Fruit fly (Drosophila melanogaster) whole organism, adult: ENCODE measurements around the gene CG43737.

Source experiments
- CG11617 ChIP-seq: fragments of 200-800 bp; sonication (Bioruptor generic); optimal IDR thresholded peaks from 2 replicates; lab custom pipeline; 2017; ENCODE audit warnings: mild to moderate bottlenecking, missing biosample characterization, missing genetic modification reagents, missing genetic modification characterization
- CG12768 ChIP-seq: fragments of 200-800 bp; sonication (Bioruptor generic); optimal IDR thresholded peaks from 2 replicates; lab custom pipeline; 2017; ENCODE audit warnings: missing biosample characterization, missing genetic modification characterization, mild to moderate bottlenecking, moderate library complexity, missing genetic modification reagents
- CG14711 ChIP-seq: fragments of 200-800 bp; sonication (Bioruptor generic); optimal IDR thresholded peaks from 2 replicates; lab custom pipeline; 2018; ENCODE audit warnings: missing biosample characterization, mild to moderate bottlenecking, missing genetic modification characterization, moderate library complexity
- CG1620 ChIP-seq: fragments of 200-800 bp; sonication (Bioruptor generic); optimal IDR thresholded peaks from 2 replicates; lab custom pipeline; 2016; ENCODE audit warnings: missing biosample characterization, missing genetic modification characterization
- CG33017 ChIP-seq: fragments of 200-800 bp; sonication (Bioruptor generic); optimal IDR thresholded peaks from 2 replicates; lab custom pipeline; 2018; ENCODE audit warnings: missing biosample characterization, mild to moderate bottlenecking, missing genetic modification characterization, moderate library complexity
- CG5204 ChIP-seq: fragments of 200-800 bp; sonication (Bioruptor generic); optimal IDR thresholded peaks from 2 replicates; lab custom pipeline; 2016; ENCODE audit warnings: missing biosample characterization, missing genetic modification characterization
- CG7101 ChIP-seq: fragments of 200-800 bp; sonication (Bioruptor generic); optimal IDR thresholded peaks from 2 replicates; lab custom pipeline; 2018; ENCODE audit warnings: missing biosample characterization, mild to moderate bottlenecking, missing genetic modification characterization, moderate library complexity
- Clk ChIP-seq: fragments of 200-800 bp; sonication (Bioruptor generic); optimal IDR thresholded peaks from 2 replicates; lab custom pipeline; 2017; ENCODE audit warnings: missing biosample characterization, missing genetic modification characterization
- Crg-1 ChIP-seq: fragments of 200-800 bp; sonication (Bioruptor generic); optimal IDR thresholded peaks from 2 replicates; lab custom pipeline; 2016; ENCODE audit warnings: missing biosample characterization, missing genetic modification characterization
- Mnt ChIP-seq: fragments of 200-800 bp; sonication (Bioruptor generic); optimal IDR thresholded peaks from 2 replicates; lab custom pipeline; 2016; ENCODE audit warnings: missing biosample characterization, mild to moderate bottlenecking, missing genetic modification characterization
- ovo ChIP-seq: fragments of 200-800 bp; sonication (Bioruptor generic); optimal IDR thresholded peaks from 2 replicates; lab custom pipeline; 2016; ENCODE audit warnings: missing biosample characterization, missing genetic modification characterization
- pad ChIP-seq: fragments of 200-800 bp; sonication (Bioruptor generic); optimal IDR thresholded peaks from 3 replicates; lab custom pipeline; 2017; ENCODE audit warnings: missing biosample characterization, missing genetic modification characterization, mild to moderate bottlenecking, moderate library complexity, missing genetic modification reagents
- tj ChIP-seq: fragments of 200-800 bp; sonication (Bioruptor generic); optimal IDR thresholded peaks from 3 replicates; lab custom pipeline; 2017; ENCODE audit warnings: missing biosample characterization, mild to moderate bottlenecking, missing genetic modification characterization, moderate library complexity

DNA sequence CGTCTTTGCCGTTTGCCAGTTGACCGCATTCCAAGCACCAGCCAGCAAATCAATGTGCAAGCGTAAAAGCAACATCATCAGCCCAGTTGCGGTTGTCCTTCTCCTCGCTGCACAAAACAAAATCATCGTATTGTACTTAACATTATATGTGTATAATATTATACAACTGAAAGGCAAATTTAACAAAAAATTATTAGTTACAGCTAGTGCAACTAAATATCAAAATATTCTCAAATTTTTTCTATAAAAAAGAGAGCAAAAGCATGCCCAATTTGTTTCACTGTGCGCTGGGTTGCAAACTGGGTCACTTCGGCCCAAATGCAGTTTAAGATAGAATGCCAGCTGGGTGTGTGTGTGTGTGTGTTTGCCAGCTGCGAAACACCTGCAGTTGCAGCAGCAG, 19.0 kb upstream of the CG43737 start:
- no peak for TF ChIP-seq Clk (GFP tag; lab: Kevin White, UChicago)
- no peak for TF ChIP-seq CG33017 (tag; lab: Kevin White, UChicago)
- no peak for TF ChIP-seq CG14711
- TF ChIP-seq CG7101 (tag; lab: Kevin White, UChicago), result no peak
- no peak for TF ChIP-seq pad (GFP tag; lab: Kevin White, UChicago)
- TF ChIP-seq tj, result no peak
- no peak for TF ChIP-seq CG5204 (GFP tag; lab: Kevin White, UChicago)
- TF ChIP-seq CG12768 (GFP tag; lab: Kevin White, UChicago), result no peak
- no peak for TF ChIP-seq ovo (GFP tag; lab: Kevin White, UChicago)
- no peak for TF ChIP-seq CG11617
- TF ChIP-seq Mnt, result no peak
- TF ChIP-seq CG1620 (GFP tag; lab: Kevin White, UChicago), result no peak
- no peak for TF ChIP-seq Crg-1
